Worm (Caenorhabditis elegans): ENCODE data around the gene arrd-28.

- no peak for TF ChIP-seq mab-5 (tag; optimal IDR thresholded peaks at IDR 0.05)
- TF ChIP-seq snpc-4 (tag; optimal IDR thresholded peaks at IDR 0.05) = no peak
These were observed 9.1 kb upstream of the arrd-28 start, which contains the start of gene C07A4.3 for ce11 chrX:10174683-10175082.

All from whole organism, mixed stage, embryonic.